Fruit fly (Drosophila melanogaster): ENCODE results near the gene SA1.

The SA1 gene

DNA sequence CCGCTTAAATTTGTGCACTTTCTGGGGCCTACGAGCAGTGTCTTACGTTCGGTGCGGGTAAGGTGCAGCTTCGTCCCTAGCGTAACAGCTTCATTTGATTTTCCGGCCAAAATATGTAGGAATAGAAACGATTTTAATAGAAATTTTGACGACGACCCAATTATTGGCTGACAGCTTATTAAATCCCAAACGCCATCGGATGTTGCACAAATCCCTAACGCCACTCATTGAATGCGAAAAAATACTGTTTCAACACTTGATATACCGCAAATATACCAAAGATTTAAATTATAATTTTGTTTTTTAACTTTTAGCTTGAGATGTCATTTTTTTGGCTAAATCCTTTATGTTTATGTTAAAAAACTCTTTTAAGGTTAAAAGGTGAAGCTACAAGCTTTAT lies 5.1 kb upstream of the SA1 start, which contains the start of gene Fgop2 (continued):
- TF ChIP-seq NfI (GFP tag; optimal IDR thresholded peaks at IDR 0.05) (no peak), CG17802 (tag; optimal IDR thresholded peaks at IDR 0.05) (no peak), MESR4 (GFP tag; optimal IDR thresholded peaks at IDR 0.05) (peak; percentile 81), CG6175 (GFP tag; IDR thresholded peaks at IDR 0.05) (no peak), gfzf (GFP tag; optimal IDR thresholded peaks at IDR 0.05) (peak; percentile 91), CG1024 (GFP tag; IDR thresholded peaks at IDR 0.05) (no peak), ac (GFP tag; optimal IDR thresholded peaks at IDR 0.05) (no peak), Sry-β (GFP tag; optimal IDR thresholded peaks at IDR 0.05) (no peak), wdn (GFP tag; IDR thresholded peaks at IDR 0.05) (no peak), CG10565 (GFP tag; optimal IDR thresholded peaks at IDR 0.05) (no peak), stc (GFP tag; IDR thresholded peaks at IDR 0.05) (no peak), CG13775 (GFP tag; optimal IDR thresholded peaks at IDR 0.05) (no peak), ab (GFP tag; optimal IDR thresholded peaks at IDR 0.05) (no peak), Sin3A (optimal IDR thresholded peaks at IDR 0.05) (no peak), CG34376 (GFP tag; optimal IDR thresholded peaks at IDR 0.05) (no peak), lmd (GFP tag; IDR thresholded peaks at IDR 0.05) (no peak), ind (GFP tag; optimal IDR thresholded peaks at IDR 0.05) (no peak), MBD-R2 (GFP tag; IDR thresholded peaks at IDR 0.05) (peak; percentile 69), CG11504 (tag; optimal IDR thresholded peaks at IDR 0.05) (no peak), trem (tag; optimal IDR thresholded peaks at IDR 0.05) (peak; percentile 41), Gsc (GFP tag; IDR thresholded peaks at IDR 0.05) (no peak), CG5953 (GFP tag; IDR thresholded peaks at IDR 0.05) (no peak), az2 (GFP tag; optimal IDR thresholded peaks at IDR 0.05) (no peak), ftz-f1 (GFP tag; optimal IDR thresholded peaks at IDR 0.05) (no peak), sna (GFP tag; IDR thresholded peaks at IDR 0.05; ENCODE audit: partially characterized antibody) (no peak), h (optimal IDR thresholded peaks at IDR 0.05) (no peak), CG12219 (GFP tag; optimal IDR thresholded peaks at IDR 0.05) (no peak), CG7271 (tag; optimal IDR thresholded peaks at IDR 0.05) (no peak), Doc2 (GFP tag; IDR thresholded peaks at IDR 0.05) (no peak), Pdp1 (GFP tag; optimal IDR thresholded peaks at IDR 0.05) (no peak), Ets65A (GFP tag) (no peak), cas (GFP tag; IDR thresholded peaks at IDR 0.05) (no peak), CG6654 (GFP tag; optimal IDR thresholded peaks at IDR 0.05) (no peak), Deaf1 (tag; optimal IDR thresholded peaks at IDR 0.05) (no peak), CG10431 (GFP tag; optimal IDR thresholded peaks at IDR 0.05) (no peak), CG4617 (GFP tag; optimal IDR thresholded peaks at IDR 0.05; ENCODE audit: borderline replicate concordance) (peak; percentile 80), Dref (GFP tag; IDR thresholded peaks at IDR 0.05) (no peak), her (GFP tag; optimal IDR thresholded peaks at IDR 0.05) (no peak), Kr (GFP tag; optimal IDR thresholded peaks at IDR 0.05) (no peak), HHEX (GFP tag; optimal IDR thresholded peaks at IDR 0.05) (no peak), Ets97D (GFP tag; optimal IDR thresholded peaks at IDR 0.05) (peak; percentile 20), HLH3B (GFP tag; IDR thresholded peaks at IDR 0.05) (no peak), CG10274 (GFP tag; optimal IDR thresholded peaks at IDR 0.05) (no peak), sens (GFP tag) (no peak), peb (GFP tag; IDR thresholded peaks at IDR 0.05) (no peak), CG34422 (GFP tag; IDR thresholded peaks at IDR 0.05) (no peak), br (optimal IDR thresholded peaks at IDR 0.05) (no peak), Fer1 (GFP tag; optimal IDR thresholded peaks at IDR 0.05) (no peak), CG32767 (GFP tag; IDR thresholded peaks at IDR 0.05) (no peak), CG32772 (GFP tag; IDR thresholded peaks at IDR 0.05) (no peak), CG17385 (GFP tag; optimal IDR thresholded peaks at IDR 0.05) (no peak), chif (GFP tag; optimal IDR thresholded peaks at IDR 0.05) (no peak), Dbx (GFP tag; IDR thresholded peaks at IDR 0.05) (no peak), crc (GFP tag; optimal IDR thresholded peaks at IDR 0.05) (no peak), ken (GFP tag; IDR thresholded peaks at IDR 0.05) (no peak)

Data from whole organism, embryonic.